Fruit fly (Drosophila melanogaster) whole organism, wandering third instar larva: ENCODE results near the gene Abp1.

Source experiments
- CrebA ChIP-seq: fragments of 200-800 bp; sonication (Bioruptor generic); optimal IDR thresholded peaks from 2 replicates; lab custom pipeline; 2016; ENCODE audit warnings: missing biosample characterization, mild to moderate bottlenecking, missing genetic modification characterization, borderline replicate concordance
- OdsH ChIP-seq: fragments of 200-800 bp; sonication (Bioruptor generic); optimal IDR thresholded peaks from 2 replicates; lab custom pipeline; 2016; ENCODE audit warnings: missing biosample characterization, mild to moderate bottlenecking, missing genetic modification characterization
- br ChIP-seq: fragments of 200-800 bp; sonication (Bioruptor generic); optimal IDR thresholded peaks from 2 replicates; lab custom pipeline; 2016; ENCODE audit warnings: missing biosample characterization, missing genetic modification characterization
- ey ChIP-seq: fragments of 200-800 bp; sonication (Bioruptor generic); optimal IDR thresholded peaks from 2 replicates; lab custom pipeline; 2016; ENCODE audit warnings: missing biosample characterization, missing genetic modification characterization
- rgr ChIP-seq: fragments of 200-800 bp; sonication (Bioruptor generic); optimal IDR thresholded peaks from 3 replicates; lab custom pipeline; 2016; ENCODE audit warnings: missing biosample characterization, mild to moderate bottlenecking, missing genetic modification characterization

dm6 chr3L:13499531-13499930 is 13.5 kb upstream of the Abp1 start:
- TF ChIP-seq br (no peak), OdsH (GFP tag; lab: Kevin White, UChicago) (no peak), ey (GFP tag; lab: Kevin White, UChicago) (no peak), CrebA (GFP tag; lab: Kevin White, UChicago) (no peak), rgr (GFP tag; lab: Kevin White, UChicago) (no peak)
